Fruit fly (Drosophila melanogaster) whole organism, embryonic: ENCODE results near the gene Bacc.

ENCODE experiments used
- Bgb ChIP-seq: fragments of 200-800 bp; sonication (Bioruptor generic); IDR thresholded peaks from 2 replicates; pipeline ENCODE4 v1.3.6; 2022; ENCODE audit warnings: missing biosample characterization, missing genetic modification characterization; ENCODE audit not compliant: partially characterized antibody
- CG1024 ChIP-seq: fragments of 200-800 bp; sonication (Bioruptor generic); IDR thresholded peaks from 2 replicates; pipeline ENCODE4 v1.3.6; 2022; ENCODE audit warnings: missing biosample characterization, missing genetic modification characterization
- CG12071 ChIP-seq: fragments of 200-800 bp; sonication (Bioruptor generic); optimal IDR thresholded peaks from 3 replicates; lab custom pipeline; 2018; ENCODE audit warnings: missing biosample characterization, mild to moderate bottlenecking, missing genetic modification characterization
- CG12391 ChIP-seq: fragments of 200-800 bp; sonication (Bioruptor generic); optimal IDR thresholded peaks from 3 replicates; lab custom pipeline; 2018; ENCODE audit warnings: missing biosample characterization, mild to moderate bottlenecking, missing genetic modification characterization, moderate library complexity
- CG13424 ChIP-seq: fragments of 200-800 bp; sonication (Bioruptor generic); optimal IDR thresholded peaks from 2 replicates; lab custom pipeline; 2019; ENCODE audit warnings: missing biosample characterization, mild to moderate bottlenecking, missing genetic modification characterization, moderate library complexity
- CG1602 ChIP-seq: fragments of 200-800 bp; sonication (Bioruptor generic); optimal IDR thresholded peaks from 3 replicates; lab custom pipeline; 2016; ENCODE audit warnings: missing biosample characterization, missing genetic modification characterization
- CG17186 ChIP-seq: fragments of 200-800 bp; sonication (Bioruptor generic); optimal IDR thresholded peaks from 3 replicates; lab custom pipeline; 2017; ENCODE audit warnings: missing biosample characterization, missing genetic modification reagents, missing genetic modification characterization
- CG18011 ChIP-seq: fragments of 200-800 bp; sonication (Bioruptor generic); optimal IDR thresholded peaks from 2 replicates; lab custom pipeline; 2017; ENCODE audit warnings: missing biosample characterization, missing genetic modification characterization, mild to moderate bottlenecking, moderate library complexity, missing genotype
- CG18764 ChIP-seq: fragments of 200-800 bp; sonication (Bioruptor generic); optimal IDR thresholded peaks from 3 replicates; lab custom pipeline; 2016; ENCODE audit warnings: missing biosample characterization, missing genetic modification characterization
- CG2199 ChIP-seq: fragments of 200-800 bp; sonication (Bioruptor generic); IDR thresholded peaks from 3 replicates; pipeline ENCODE4 v1.3.6; 2022; ENCODE audit warnings: missing biosample characterization, missing genetic modification characterization
- CG31388 ChIP-seq: fragments of 200-800 bp; sonication (Bioruptor generic); optimal IDR thresholded peaks from 2 replicates; lab custom pipeline; 2016; ENCODE audit warnings: missing biosample characterization, missing genetic modification characterization
- CG32767 ChIP-seq: fragments of 200-800 bp; sonication (Bioruptor generic); IDR thresholded peaks from 2 replicates; pipeline ENCODE4 v1.3.6; 2022; ENCODE audit warnings: missing biosample characterization, missing genetic modification characterization
- CG33557 ChIP-seq: fragments of 200-800 bp; sonication (Bioruptor generic); optimal IDR thresholded peaks from 2 replicates; lab custom pipeline; 2019; ENCODE audit warnings: missing biosample characterization, mild to moderate bottlenecking, missing genetic modification characterization, moderate library complexity
- CG34224 ChIP-seq: fragments of 200-800 bp; sonication (Bioruptor generic); IDR thresholded peaks from 3 replicates; pipeline ENCODE4 v1.3.6; 2022; ENCODE audit warnings: missing biosample characterization, missing genetic modification characterization; ENCODE audit not compliant: partially characterized antibody
- CG42726 ChIP-seq: fragments of 200-800 bp; sonication (Bioruptor generic); IDR thresholded peaks from 2 replicates; pipeline ENCODE4 v1.3.6; 2022; ENCODE audit warnings: missing biosample characterization, missing genetic modification characterization; ENCODE audit not compliant: partially characterized antibody
- CG6765 ChIP-seq: fragments of 200-800 bp; sonication (Bioruptor generic); optimal IDR thresholded peaks from 3 replicates; lab custom pipeline; 2017; ENCODE audit warnings: missing biosample characterization, mild to moderate bottlenecking, missing genetic modification characterization
- CG7963 ChIP-seq: fragments of 200-800 bp; sonication (Bioruptor generic); IDR thresholded peaks from 3 replicates; pipeline ENCODE4 v1.3.6; 2022; ENCODE audit warnings: missing biosample characterization, missing genetic modification characterization; ENCODE audit not compliant: partially characterized antibody
- CG8281 ChIP-seq: fragments of 200-800 bp; sonication (Bioruptor generic); optimal IDR thresholded peaks from 2 replicates; lab custom pipeline; 2018; ENCODE audit warnings: missing biosample characterization, mild to moderate bottlenecking, missing genetic modification characterization, moderate library complexity
- CrebB ChIP-seq: fragments of 200-800 bp; sonication (Bioruptor generic); optimal IDR thresholded peaks from 3 replicates; lab custom pipeline; 2018; ENCODE audit warnings: missing biosample characterization, mild to moderate bottlenecking, missing genetic modification characterization
- D19A ChIP-seq: fragments of 200-800 bp; optimal IDR thresholded peaks from 3 replicates; lab custom pipeline; 2019; ENCODE audit warnings: missing biosample characterization, mild to moderate bottlenecking, missing genetic modification characterization, moderate library complexity
- Dll ChIP-seq: fragments of 200-800 bp; sonication (Bioruptor generic); IDR thresholded peaks from 4 replicates; pipeline ENCODE4 v1.3.6; 2022; ENCODE audit warnings: missing biosample characterization, missing genetic modification characterization; ENCODE audit not compliant: partially characterized antibody
- Fer1 ChIP-seq: fragments of 200-800 bp; sonication (Bioruptor generic); optimal IDR thresholded peaks from 2 replicates; lab custom pipeline; 2017; ENCODE audit warnings: missing biosample characterization, mild to moderate bottlenecking, missing genetic modification characterization
- Hand ChIP-seq: fragments of 200-800 bp; sonication (Bioruptor generic); optimal IDR thresholded peaks from 2 replicates; lab custom pipeline; 2017; ENCODE audit warnings: mild to moderate bottlenecking, missing biosample characterization, missing genetic modification reagents, missing genetic modification characterization
- Meics ChIP-seq: fragments of 200-800 bp; sonication (Bioruptor generic); optimal IDR thresholded peaks from 2 replicates; lab custom pipeline; 2017; ENCODE audit warnings: missing biosample characterization, mild to moderate bottlenecking, missing genetic modification characterization
- NC2β ChIP-seq: fragments of 200-800 bp; sonication (Bioruptor generic); optimal IDR thresholded peaks from 2 replicates; lab custom pipeline; 2016; ENCODE audit warnings: missing biosample characterization, missing genetic modification characterization
- Sry-β ChIP-seq: fragments of 200-800 bp; sonication (Bioruptor generic); optimal IDR thresholded peaks from 2 replicates; lab custom pipeline; 2018; ENCODE audit warnings: missing biosample characterization, mild to moderate bottlenecking, missing genetic modification characterization, moderate library complexity
- Trl ChIP-seq, 3 experiments: fragments of >200 bp in 2 of 3; fragments of 200-800 bp in 1 of 3; sonication (Bioruptor generic) in 1 of 3; optimal IDR thresholded peaks; 2 replicates in 1 of 3; 3 replicates in 2 of 3; lab custom pipeline; 2016 to 2017; ENCODE audit warnings: missing biosample characterization in 1 of 3, missing genetic modification characterization in 1 of 3
- bcd ChIP-seq: fragments of 200-800 bp; sonication (Bioruptor generic); optimal IDR thresholded peaks from 2 replicates; lab custom pipeline; 2017; ENCODE audit warnings: missing biosample characterization, mild to moderate bottlenecking, missing genetic modification characterization
- bsh ChIP-seq, 2 experiments: fragments of 200-800 bp; sonication (Bioruptor generic); optimal IDR thresholded peaks; 2 replicates each; lab custom pipeline; 2017 to 2018; ENCODE audit warnings: mild to moderate bottlenecking in 2 of 2, missing biosample characterization in 2 of 2, missing genetic modification characterization in 2 of 2, moderate library complexity in 1 of 2
- cato ChIP-seq: fragments of 200-800 bp; sonication (Bioruptor generic); optimal IDR thresholded peaks from 2 replicates; lab custom pipeline; 2016; ENCODE audit warnings: missing biosample characterization, missing genetic modification characterization, borderline replicate concordance
- ems ChIP-seq: fragments of 200-800 bp; sonication (Bioruptor generic); optimal IDR thresholded peaks from 3 replicates; lab custom pipeline; 2016; ENCODE audit warnings: missing biosample characterization, missing genetic modification characterization
- fd64A ChIP-seq: fragments of 200-800 bp; sonication (Bioruptor generic); optimal IDR thresholded peaks from 3 replicates; lab custom pipeline; 2018; ENCODE audit warnings: missing biosample characterization, mild to moderate bottlenecking, missing genetic modification characterization
- grn ChIP-seq: fragments of 200-800 bp; sonication (Bioruptor generic); optimal IDR thresholded peaks from 3 replicates; lab custom pipeline; 2017; ENCODE audit warnings: missing biosample characterization, missing genetic modification characterization
- hkb ChIP-seq, 2 experiments: fragments of 200-800 bp in 1 of 2; fragments of >200 bp in 1 of 2; sonication (Bioruptor generic) in 1 of 2; IDR thresholded peaks in 1 of 2; optimal IDR thresholded peaks in 1 of 2; 2 replicates each; pipeline versions ENCODE4 v1.3.6 to Lab custom; 2017 to 2022; ENCODE audit warnings: missing biosample characterization in 1 of 2, missing genetic modification characterization in 1 of 2
- nerfin-2 ChIP-seq: fragments of 200-800 bp; sonication (Bioruptor generic); IDR thresholded peaks from 2 replicates; pipeline ENCODE4 v1.3.6; 2022; ENCODE audit warnings: missing biosample characterization, missing genetic modification characterization; ENCODE audit not compliant: partially characterized antibody
- pb ChIP-seq: fragments of 200-800 bp; sonication (Bioruptor generic); optimal IDR thresholded peaks from 3 replicates; lab custom pipeline; 2016; ENCODE audit warnings: missing biosample characterization, missing genetic modification characterization
- pho ChIP-seq: fragments of 200-800 bp; sonication (Bioruptor generic); optimal IDR thresholded peaks from 2 replicates; lab custom pipeline; 2016; ENCODE audit warnings: missing biosample characterization, missing genetic modification characterization
- repo ChIP-seq: fragments of 200-800 bp; sonication (Bioruptor generic); optimal IDR thresholded peaks from 2 replicates; lab custom pipeline; 2016; ENCODE audit warnings: missing biosample characterization, missing genetic modification characterization
- ro ChIP-seq: fragments of 200-800 bp; sonication (Bioruptor generic); IDR thresholded peaks from 2 replicates; pipeline ENCODE4 v1.3.6; 2022; ENCODE audit warnings: missing biosample characterization, missing genetic modification characterization
- row ChIP-seq: fragments of 200-800 bp; sonication (Bioruptor generic); IDR thresholded peaks from 3 replicates; pipeline ENCODE4 v1.3.6; 2022; ENCODE audit warnings: missing biosample characterization, missing genetic modification characterization
- salm ChIP-seq: fragments of 200-800 bp; sonication (Bioruptor generic); optimal IDR thresholded peaks from 2 replicates; lab custom pipeline; 2018; ENCODE audit warnings: missing biosample characterization, mild to moderate bottlenecking, missing genetic modification characterization
- sim ChIP-seq: fragments of 200-800 bp; sonication (Bioruptor generic); IDR thresholded peaks from 2 replicates; pipeline ENCODE4 v1.3.6; 2022; ENCODE audit warnings: missing biosample characterization, missing genetic modification characterization
- ssp ChIP-seq: fragments of 200-800 bp; sonication (Bioruptor generic); IDR thresholded peaks from 2 replicates; pipeline ENCODE4 v1.3.6; 2022; ENCODE audit warnings: missing biosample characterization, missing genetic modification characterization
- tll ChIP-seq, 2 experiments: fragments of 200-800 bp in 1 of 2; fragments of >200 bp in 1 of 2; sonication (Bioruptor generic) in 1 of 2; optimal IDR thresholded peaks; 2 replicates each; lab custom pipeline; 2017 to 2019; ENCODE audit warnings: missing biosample characterization in 2 of 2, missing genetic modification characterization in 2 of 2, mild to moderate bottlenecking in 1 of 2, moderate library complexity in 1 of 2
- vfl ChIP-seq: fragments of 200-800 bp; sonication (Bioruptor generic); optimal IDR thresholded peaks from 2 replicates; lab custom pipeline; 2016; ENCODE audit warnings: missing biosample characterization, missing genetic modification characterization
- zf30C ChIP-seq: fragments of 200-800 bp; sonication (Bioruptor generic); optimal IDR thresholded peaks from 3 replicates; lab custom pipeline; 2018; ENCODE audit warnings: missing biosample characterization, mild to moderate bottlenecking, missing genetic modification characterization

Bacc gene

dm6 chr2L:2754437-2755322 is 2.4 kb downstream of the Bacc start (continued):
- TF ChIP-seq salm: peak; percentile 60
- TF ChIP-seq ssp (GFP tag; lab: Robert Waterston, UW): no peak
- TF ChIP-seq CG34224 (GFP tag; lab: Robert Waterston, UW): no peak
- TF ChIP-seq fd64A (GFP tag; lab: Kevin White, UChicago): peak; percentile 88
- TF ChIP-seq CG1024: no peak
- no peak for TF ChIP-seq row (GFP tag; lab: Robert Waterston, UW)
- TF ChIP-seq tll (GFP tag; optimal IDR thresholded peaks at IDR 0.05; lab: Kevin White, UChicago): peak in 1 of 2 experiments; percentile 67
- peak; percentile 86 for TF ChIP-seq Fer1
- no peak for TF ChIP-seq CG42726 (GFP tag; lab: Robert Waterston, UW)
- TF ChIP-seq Dll (GFP tag; lab: Robert Waterston, UW): no peak
- TF ChIP-seq ems (GFP tag; lab: Kevin White, UChicago): peak; percentile 77
- peak; percentile 77 for TF ChIP-seq CG33557 (GFP tag; lab: Kevin White, UChicago)
- no peak for TF ChIP-seq CG2199 (GFP tag; lab: Robert Waterston, UW)
- peak; percentile 82 for TF ChIP-seq Hand (GFP tag; lab: Kevin White, UChicago)
- TF ChIP-seq cato (GFP tag; lab: Kevin White, UChicago): peak; percentile 75
- peak; percentile 36 for TF ChIP-seq CG17186 (GFP tag; lab: Kevin White, UChicago)
- TF ChIP-seq zf30C: no peak
- TF ChIP-seq hkb (optimal IDR thresholded peaks at IDR 0.05; lab: Kevin White, UChicago): no peak
- no peak for TF ChIP-seq hkb (GFP tag; IDR thresholded peaks at IDR 0.05; lab: Robert Waterston, UW)
- TF ChIP-seq bsh (GFP tag; optimal IDR thresholded peaks at IDR 0.05; lab: Kevin White, UChicago): peak; percentile 79 to 84
- peak; percentile 50 for TF ChIP-seq grn (GFP tag; lab: Kevin White, UChicago)
- TF ChIP-seq CG7963 (GFP tag; lab: Robert Waterston, UW): no peak
- peak; percentile 87 for TF ChIP-seq CG13424
- peak; percentile 70 for TF ChIP-seq D19A (tag; lab: Kevin White, UChicago)
- TF ChIP-seq CG8281: peak; percentile 51
- no peak for TF ChIP-seq CG32767 (GFP tag; lab: Robert Waterston, UW)
- TF ChIP-seq CG18764 (GFP tag; lab: Kevin White, UChicago): peak; percentile 69
- TF ChIP-seq Sry-β (GFP tag; lab: Kevin White, UChicago): peak; percentile 56
- peak; percentile 85 for TF ChIP-seq CG12071 (GFP tag; lab: Kevin White, UChicago)
- peak; percentile 83 for TF ChIP-seq bcd (GFP tag; lab: Kevin White, UChicago)
- TF ChIP-seq Trl (optimal IDR thresholded peaks at IDR 0.05; lab: Kevin White, UChicago): peak; percentile 98
- TF ChIP-seq Trl (GFP tag; optimal IDR thresholded peaks at IDR 0.05; lab: Kevin White, UChicago): peak; percentile 58
- no peak for TF ChIP-seq Bgb (GFP tag; lab: Robert Waterston, UW)
- peak; percentile 70 for TF ChIP-seq pb
- peak; percentile 38 for TF ChIP-seq vfl (GFP tag; lab: Kevin White, UChicago)
- peak; percentile 91 for TF ChIP-seq Meics (GFP tag; lab: Kevin White, UChicago)
- TF ChIP-seq CG18011: peak; percentile 46
- TF ChIP-seq CG6765: peak; percentile 90
- peak; percentile 15 for TF ChIP-seq repo (GFP tag; lab: Kevin White, UChicago)
- TF ChIP-seq sim (GFP tag; lab: Robert Waterston, UW): no peak
- TF ChIP-seq ro (GFP tag; lab: Robert Waterston, UW): no peak
- TF ChIP-seq CG1602 (GFP tag; lab: Kevin White, UChicago): peak; percentile 10
- TF ChIP-seq nerfin-2: no peak
- peak; percentile 79 for TF ChIP-seq pho (GFP tag; lab: Kevin White, UChicago)
- no peak for TF ChIP-seq CG31388 (GFP tag; lab: Kevin White, UChicago)
- TF ChIP-seq NC2β (GFP tag; lab: Kevin White, UChicago): peak; percentile 28
- peak; percentile 79 for TF ChIP-seq CrebB (tag; lab: Kevin White, UChicago)
- peak; percentile 86 for TF ChIP-seq CG12391 (tag; lab: Kevin White, UChicago)
